Fruit fly (Drosophila melanogaster) Kc167 (cell line): ENCODE measurements around the gene Gr22a.

ENCODE experiments used
- insv ChIP-seq: fragments of >200 bp; optimal IDR thresholded peaks from 3 replicates; lab custom pipeline; 2018; ENCODE audit warnings: missing external identifiers
- ttk ChIP-seq: sonication (Bioruptor generic); optimal IDR thresholded peaks from 2 replicates; lab custom pipeline; 2017; ENCODE audit warnings: missing external identifiers

DNA sequence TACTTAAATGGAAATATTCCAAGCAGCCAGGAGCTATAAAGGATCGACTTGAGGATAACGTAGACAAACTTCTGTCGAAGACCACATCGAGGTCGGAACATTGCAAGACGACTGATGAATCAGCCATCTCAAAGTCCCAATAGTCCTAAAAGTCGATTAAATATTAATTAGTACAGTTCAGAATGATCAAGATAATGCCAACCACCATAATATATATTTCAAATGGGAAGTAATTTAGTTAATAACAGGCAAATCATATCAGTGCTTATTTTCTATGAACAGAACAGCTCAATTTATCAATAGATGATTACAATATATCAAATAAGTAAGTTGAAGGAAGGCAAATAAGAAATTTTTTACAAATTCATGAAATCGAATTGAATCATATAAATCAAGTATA, 4.5 kb downstream of the Gr22a start, which contains the start of gene Gr22d:
- TF ChIP-seq ttk (no peak), insv (lab: Kevin White, UChicago) (no peak)
